Fruit fly (Drosophila melanogaster) whole organism, embryonic: Measurements from ENCODE around the gene CG15772.

Source experiments
- B-H1 ChIP-seq: fragments of 200-800 bp; sonication (Bioruptor generic); IDR thresholded peaks from 3 replicates; pipeline ENCODE4 v1.3.6; 2022; ENCODE audit warnings: missing biosample characterization, missing genetic modification characterization
- Blimp-1 ChIP-seq: fragments of 200-800 bp; sonication (Bioruptor generic); optimal IDR thresholded peaks from 3 replicates; lab custom pipeline; 2018; ENCODE audit warnings: missing biosample characterization, missing genetic modification characterization, mild to moderate bottlenecking, moderate library complexity, missing genetic modification reagents
- CG10274 ChIP-seq: fragments of 200-800 bp; sonication (Bioruptor generic); optimal IDR thresholded peaks from 3 replicates; lab custom pipeline; 2017; ENCODE audit warnings: missing biosample characterization, mild to moderate bottlenecking, missing genetic modification characterization
- CG10321 ChIP-seq: fragments of 200-800 bp; sonication (Bioruptor generic); IDR thresholded peaks from 2 replicates; pipeline ENCODE4 v1.3.6; 2022; ENCODE audit warnings: missing biosample characterization, missing genetic modification characterization
- CG11247 ChIP-seq: fragments of 200-800 bp; sonication (Bioruptor generic); IDR thresholded peaks from 2 replicates; pipeline ENCODE4 v1.3.6; 2022; ENCODE audit warnings: missing biosample characterization, missing genetic modification characterization
- CG11560 ChIP-seq: fragments of 200-800 bp; sonication (Bioruptor generic); IDR thresholded peaks from 3 replicates; pipeline ENCODE4 v1.3.6; 2022; ENCODE audit warnings: missing biosample characterization, missing genetic modification characterization
- CG13287 ChIP-seq: fragments of 200-800 bp; sonication (Bioruptor generic); IDR thresholded peaks from 2 replicates; pipeline ENCODE4 v1.3.6; 2022; ENCODE audit warnings: missing biosample characterization, missing genetic modification characterization; ENCODE audit not compliant: partially characterized antibody
- CG1603 ChIP-seq: fragments of 200-800 bp; sonication (Bioruptor generic); optimal IDR thresholded peaks from 2 replicates; lab custom pipeline; 2019; ENCODE audit warnings: missing biosample characterization, mild to moderate bottlenecking, missing genetic modification characterization, moderate library complexity
- CG1647 ChIP-seq: fragments of 200-800 bp; sonication (Bioruptor generic); optimal IDR thresholded peaks from 3 replicates; lab custom pipeline; 2016; ENCODE audit warnings: missing biosample characterization, missing genetic modification characterization
- CG17568 ChIP-seq: fragments of 200-800 bp; sonication (Bioruptor generic); optimal IDR thresholded peaks from 2 replicates; lab custom pipeline; 2018; ENCODE audit warnings: missing biosample characterization, mild to moderate bottlenecking, missing genetic modification characterization, moderate library complexity
- CG1832 ChIP-seq: fragments of 200-800 bp; sonication (Bioruptor generic); optimal IDR thresholded peaks from 2 replicates; lab custom pipeline; 2017; ENCODE audit warnings: missing biosample characterization, mild to moderate bottlenecking, missing genetic modification characterization, inconsistent platforms
- CG3163 ChIP-seq: fragments of 200-800 bp; sonication (Bioruptor generic); optimal IDR thresholded peaks from 3 replicates; lab custom pipeline; 2016; ENCODE audit warnings: missing biosample characterization, missing genetic modification characterization
- CG32767 ChIP-seq: fragments of 200-800 bp; sonication (Bioruptor generic); IDR thresholded peaks from 2 replicates; pipeline ENCODE4 v1.3.6; 2022; ENCODE audit warnings: missing biosample characterization, missing genetic modification characterization
- CG34376 ChIP-seq: fragments of 200-800 bp; sonication (Bioruptor generic); optimal IDR thresholded peaks from 2 replicates; lab custom pipeline; 2018; ENCODE audit warnings: missing biosample characterization, mild to moderate bottlenecking, missing genetic modification characterization
- CG4282 ChIP-seq: fragments of 200-800 bp; sonication (Bioruptor generic); optimal IDR thresholded peaks from 2 replicates; lab custom pipeline; 2016; ENCODE audit warnings: missing biosample characterization, missing genetic modification characterization
- CG4328 ChIP-seq: fragments of 200-800 bp; sonication (Bioruptor generic); optimal IDR thresholded peaks from 3 replicates; lab custom pipeline; 2017; ENCODE audit warnings: missing biosample characterization, missing genetic modification reagents, missing genetic modification characterization
- CG6175 ChIP-seq: fragments of 200-800 bp; sonication (Bioruptor generic); IDR thresholded peaks from 3 replicates; pipeline ENCODE4 v1.3.6; 2022; ENCODE audit warnings: missing biosample characterization, missing genetic modification characterization
- CG6689 ChIP-seq: fragments of 200-800 bp; sonication (Bioruptor generic); IDR thresholded peaks from 2 replicates; pipeline ENCODE4 v1.3.6; 2022; ENCODE audit warnings: missing biosample characterization, missing genetic modification characterization
- CrebB ChIP-seq: fragments of 200-800 bp; sonication (Bioruptor generic); optimal IDR thresholded peaks from 3 replicates; lab custom pipeline; 2018; ENCODE audit warnings: missing biosample characterization, mild to moderate bottlenecking, missing genetic modification characterization
- D19A ChIP-seq: fragments of 200-800 bp; optimal IDR thresholded peaks from 3 replicates; lab custom pipeline; 2019; ENCODE audit warnings: missing biosample characterization, mild to moderate bottlenecking, missing genetic modification characterization, moderate library complexity
- Deaf1 ChIP-seq: fragments of 200-800 bp; optimal IDR thresholded peaks from 3 replicates; lab custom pipeline; 2019; ENCODE audit warnings: missing biosample characterization, mild to moderate bottlenecking, missing genetic modification characterization, moderate library complexity
- Drgx ChIP-seq: fragments of 200-800 bp; sonication (Bioruptor generic); IDR thresholded peaks from 2 replicates; pipeline ENCODE4 v1.3.6; 2022; ENCODE audit warnings: missing biosample characterization, missing genetic modification characterization
- HLH4C ChIP-seq: fragments of 200-800 bp; sonication (Bioruptor generic); IDR thresholded peaks from 3 replicates; pipeline ENCODE4 v1.3.6; 2022; ENCODE audit warnings: missing biosample characterization, missing genetic modification characterization; ENCODE audit not compliant: partially characterized antibody
- Hey ChIP-seq: fragments of 200-800 bp; sonication (Bioruptor generic); optimal IDR thresholded peaks from 3 replicates; lab custom pipeline; 2018; ENCODE audit warnings: missing biosample characterization, mild to moderate bottlenecking, missing genetic modification characterization
- HmgZ ChIP-seq: fragments of 200-800 bp; sonication (Bioruptor generic); optimal IDR thresholded peaks from 2 replicates; lab custom pipeline; 2018; ENCODE audit warnings: missing biosample characterization, mild to moderate bottlenecking, missing genetic modification characterization
- Spps ChIP-seq: fragments of 200-800 bp; sonication (Bioruptor generic); optimal IDR thresholded peaks from 2 replicates; lab custom pipeline; 2018; ENCODE audit warnings: missing biosample characterization, mild to moderate bottlenecking, missing genetic modification characterization
- Tbp ChIP-seq: fragments of >200 bp; optimal IDR thresholded peaks from 2 replicates; lab custom pipeline; 2018; ENCODE audit warnings: missing biosample characterization, missing genetic modification characterization
- YL-1 ChIP-seq: fragments of 200-800 bp; sonication (Bioruptor generic); optimal IDR thresholded peaks from 3 replicates; lab custom pipeline; 2017; ENCODE audit warnings: missing biosample characterization, mild to moderate bottlenecking, missing genetic modification characterization
- amos ChIP-seq: fragments of 200-800 bp; sonication (Bioruptor generic); IDR thresholded peaks from 2 replicates; pipeline ENCODE4 v1.3.6; 2022; ENCODE audit warnings: missing biosample characterization, missing genetic modification characterization; ENCODE audit not compliant: partially characterized antibody
- bbx ChIP-seq: fragments of 200-800 bp; sonication (Bioruptor generic); IDR thresholded peaks from 2 replicates; pipeline ENCODE4 v1.3.6; 2022; ENCODE audit warnings: missing biosample characterization, missing genetic modification characterization; ENCODE audit not compliant: partially characterized antibody
- bowl ChIP-seq: fragments of 200-800 bp; sonication (Bioruptor generic); IDR thresholded peaks from 2 replicates; pipeline ENCODE4 v1.3.6; 2022; ENCODE audit warnings: missing biosample characterization, missing genetic modification characterization
- ci ChIP-seq: fragments of 200-800 bp; sonication (Bioruptor generic); IDR thresholded peaks from 3 replicates; pipeline ENCODE4 v1.3.6; 2022; ENCODE audit warnings: missing biosample characterization, missing genetic modification characterization
- crc ChIP-seq: fragments of 200-800 bp; sonication (Bioruptor generic); optimal IDR thresholded peaks from 2 replicates; lab custom pipeline; 2016; ENCODE audit warnings: missing biosample characterization, missing genetic modification characterization
- eve ChIP-seq, 2 experiments: fragments of >200 bp; optimal IDR thresholded peaks; 2 replicates each; lab custom pipeline; 2017; ENCODE audit warnings: missing biosample characterization in 2 of 2, missing genetic modification characterization in 2 of 2
- gce ChIP-seq: fragments of 200-800 bp; sonication (Bioruptor generic); IDR thresholded peaks from 3 replicates; pipeline ENCODE4 v1.3.6; 2022; ENCODE audit warnings: missing biosample characterization, missing genetic modification characterization
- gsb-n ChIP-seq: fragments of 200-800 bp; sonication (Bioruptor generic); optimal IDR thresholded peaks from 3 replicates; lab custom pipeline; 2018; ENCODE audit warnings: missing biosample characterization, mild to moderate bottlenecking, missing genetic modification characterization
- gt ChIP-seq: fragments of 200-800 bp; sonication (Bioruptor generic); IDR thresholded peaks from 2 replicates; pipeline ENCODE4 v1.3.6; 2022; ENCODE audit warnings: missing biosample characterization, missing genetic modification characterization
- kay ChIP-seq: fragments of 200-800 bp; sonication (Bioruptor generic); optimal IDR thresholded peaks from 2 replicates; lab custom pipeline; 2016; ENCODE audit warnings: missing biosample characterization, missing genetic modification characterization
- ken ChIP-seq: fragments of 200-800 bp; sonication (Bioruptor generic); IDR thresholded peaks from 3 replicates; pipeline ENCODE4 v1.3.6; 2022; ENCODE audit warnings: missing biosample characterization, missing genetic modification characterization
- klu ChIP-seq: fragments of 200-800 bp; sonication (Bioruptor generic); IDR thresholded peaks from 2 replicates; pipeline ENCODE4 v1.3.6; 2022; ENCODE audit warnings: missing biosample characterization, missing genetic modification characterization
- maf-S ChIP-seq: fragments of 200-800 bp; sonication (Bioruptor generic); optimal IDR thresholded peaks from 2 replicates; lab custom pipeline; 2016; ENCODE audit warnings: missing biosample characterization, missing genetic modification characterization
- nerfin-2 ChIP-seq: fragments of 200-800 bp; sonication (Bioruptor generic); IDR thresholded peaks from 2 replicates; pipeline ENCODE4 v1.3.6; 2022; ENCODE audit warnings: missing biosample characterization, missing genetic modification characterization; ENCODE audit not compliant: partially characterized antibody
- nom ChIP-seq: fragments of 200-800 bp; sonication (Bioruptor generic); optimal IDR thresholded peaks from 2 replicates; lab custom pipeline; 2017; ENCODE audit warnings: missing biosample characterization, missing genetic modification characterization, mild to moderate bottlenecking, moderate library complexity, missing genetic modification reagents
- otp ChIP-seq: fragments of 200-800 bp; sonication (Bioruptor generic); IDR thresholded peaks from 3 replicates; pipeline ENCODE4, ENCODE4 v1.3.6; 2022; ENCODE audit warnings: missing biosample characterization, missing genetic modification characterization
- pan ChIP-seq, 4 experiments: fragments of >200 bp in 3 of 4; fragments of 200-800 bp in 1 of 4; sonication (Bioruptor generic) in 1 of 4; optimal IDR thresholded peaks in 3 of 4; IDR thresholded peaks in 1 of 4; 2 replicates each; pipeline versions ENCODE4 v1.3.6 to Lab custom; 2017 to 2022; ENCODE audit warnings: missing biosample characterization in 2 of 4, missing genetic modification characterization in 2 of 4, mixed read lengths in 1 of 4
- pum ChIP-seq: fragments of 200-800 bp; sonication (Bioruptor generic); optimal IDR thresholded peaks from 2 replicates; lab custom pipeline; 2016; ENCODE audit warnings: missing biosample characterization, missing genetic modification characterization
- rib ChIP-seq: fragments of 200-800 bp; sonication (Bioruptor generic); IDR thresholded peaks from 2 replicates; pipeline ENCODE4 v1.3.6; 2022; ENCODE audit warnings: missing biosample characterization, missing genetic modification characterization
- sr ChIP-seq: fragments of 200-800 bp; sonication (Bioruptor generic); IDR thresholded peaks from 3 replicates; pipeline ENCODE4 v1.3.6; 2022; ENCODE audit warnings: missing biosample characterization, missing genetic modification characterization
- stwl ChIP-seq: fragments of 200-800 bp; sonication (Bioruptor generic); optimal IDR thresholded peaks from 3 replicates; lab custom pipeline; 2018; ENCODE audit warnings: missing biosample characterization, mild to moderate bottlenecking, missing genetic modification characterization, moderate library complexity
- yki ChIP-seq: fragments of >200 bp; optimal IDR thresholded peaks from 3 replicates; lab custom pipeline; 2018
- zfh1 ChIP-seq: fragments of 200-800 bp; sonication (Bioruptor generic); IDR thresholded peaks from 3 replicates; pipeline ENCODE4 v1.3.6; 2022; ENCODE audit warnings: missing biosample characterization, missing genetic modification characterization

Gene CG15772

dm6 chrX:5770730-5771181, 18.7 kb downstream of the CG15772 start, which contains the start of gene CG3097 (continued):
- TF ChIP-seq rib (GFP tag; lab: Robert Waterston, UW) (no peak), CG4328 (no peak), CG32767 (no peak), B-H1 (no peak), crc (GFP tag; lab: Kevin White, UChicago) (no peak), Hey (no peak), eve (GFP tag; optimal IDR thresholded peaks at IDR 0.05; lab: Kevin White, UChicago) (no peak), pan (optimal IDR thresholded peaks at IDR 0.05; lab: Kevin White, UChicago) (no peak), pan (GFP tag; optimal IDR thresholded peaks at IDR 0.05 in 1 of 2, IDR thresholded peaks at IDR 0.05 in 1 of 2) (no peak), gt (GFP tag; lab: Robert Waterston, UW) (no peak), amos (GFP tag; lab: Robert Waterston, UW) (peak; percentile 13; the same call in 1 of the 2 replicates), otp (0 out of 3 replicates have a peak, but pooled peaks have one; percentile 6), Drgx (GFP tag; lab: Robert Waterston, UW) (no peak; the same call in 1 of the 2 replicates), maf-S (GFP tag; lab: Kevin White, UChicago) (no peak), CG1603 (tag; lab: Kevin White, UChicago) (no peak), CrebB (tag; lab: Kevin White, UChicago) (no peak), sr (GFP tag; lab: Robert Waterston, UW) (peak; percentile 99), CG3163 (GFP tag; lab: Kevin White, UChicago) (no peak), ci (GFP tag; lab: Robert Waterston, UW) (peak; percentile 55; the same call in 2 of the 3 replicates), CG13287 (no peak), nerfin-2 (GFP tag; lab: Robert Waterston, UW) (0 out of 2 replicates have a peak, but pooled peaks have one; percentile 8), HLH4C (0 out of 3 replicates have a peak, but pooled peaks have one; percentile 31), bbx (GFP tag; lab: Robert Waterston, UW) (peak; percentile 61), CG11560 (tag; lab: Robert Waterston, UW) (no peak), CG11247 (GFP tag; lab: Robert Waterston, UW) (no peak), Blimp-1 (GFP tag; lab: Kevin White, UChicago) (peak; percentile 41), CG17568 (no peak), CG6689 (GFP tag; lab: Robert Waterston, UW) (no peak), CG4282 (GFP tag; lab: Kevin White, UChicago) (no peak), D19A (tag; lab: Kevin White, UChicago) (no peak), CG1832 (GFP tag; lab: Kevin White, UChicago) (peak; percentile 94), ken (0 out of 3 replicates have a peak, but pooled peaks have one; percentile 28), pum (GFP tag; lab: Kevin White, UChicago) (no peak), CG6175 (GFP tag; lab: Robert Waterston, UW) (no peak), CG10274 (GFP tag; lab: Kevin White, UChicago) (no peak), Tbp (no peak), bowl (GFP tag; lab: Robert Waterston, UW) (no peak), CG34376 (GFP tag; lab: Kevin White, UChicago) (no peak), HmgZ (tag; lab: Kevin White, UChicago) (no peak), CG10321 (GFP tag; lab: Robert Waterston, UW) (peak; percentile 85), YL-1 (GFP tag; lab: Kevin White, UChicago) (no peak), klu (GFP tag; lab: Robert Waterston, UW) (peak; percentile 76), stwl (tag; lab: Kevin White, UChicago) (peak; percentile 37), nom (GFP tag; lab: Kevin White, UChicago) (peak; percentile 24), yki (peak; percentile 81), gce (GFP tag; lab: Robert Waterston, UW) (peak; percentile 29; the same call in 1 of the 3 replicates), Spps (no peak), gsb-n (tag; lab: Kevin White, UChicago) (peak; percentile 7), kay (no peak), zfh1 (no peak), Deaf1 (tag; lab: Kevin White, UChicago) (no peak), CG1647 (GFP tag; lab: Kevin White, UChicago) (no peak)
